Worm (Caenorhabditis elegans): Measurements from ENCODE around the gene miga-1.

DNA sequence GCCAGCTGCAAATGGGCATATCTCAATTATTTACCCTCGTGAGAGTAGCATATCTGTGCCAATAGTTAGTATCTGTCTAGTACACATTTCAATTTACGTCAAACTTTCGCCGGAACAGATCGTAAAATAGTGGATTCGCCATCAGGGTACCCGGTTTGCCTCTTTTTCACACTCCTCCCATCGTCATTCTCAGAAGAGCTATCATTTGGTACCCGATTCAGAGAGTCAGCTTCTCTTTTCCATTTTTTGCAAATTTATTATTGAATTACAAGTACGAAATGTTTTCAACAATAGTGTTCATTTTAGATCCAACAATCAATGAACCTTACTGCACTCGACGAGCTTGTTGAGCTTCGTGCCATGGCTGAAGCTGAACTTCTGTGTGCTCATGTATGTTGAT is 28.4 kb upstream of the miga-1 start, which contains the start of gene C54D10.5:
- no peak for TF ChIP-seq nhr-2 (tag; optimal IDR thresholded peaks at IDR 0.05)
- no peak for TF ChIP-seq sptf-1 (tag; optimal IDR thresholded peaks at IDR 0.05)
- no peak for TF ChIP-seq sem-2 (GFP tag; optimal IDR thresholded peaks at IDR 0.05)

Measured in whole organism, mixed stage, embryonic.